Fruit fly (Drosophila melanogaster) whole organism, pupa: Measurements from ENCODE around the gene Edc3.

Experiments used
- CG10348 ChIP-seq: fragments of 200-800 bp; sonication (Bioruptor generic); IDR thresholded peaks from 2 replicates; pipeline ENCODE4 v1.3.6; 2022; ENCODE audit warnings: missing biosample characterization, missing genetic modification characterization
- CG32121 ChIP-seq: fragments of 200-800 bp; sonication (Bioruptor generic); IDR thresholded peaks from 2 replicates; pipeline ENCODE4 v1.3.6; 2022; ENCODE audit warnings: missing biosample characterization, missing genetic modification characterization
- D1 ChIP-seq: fragments of 200-800 bp; sonication (Bioruptor generic); optimal IDR thresholded peaks from 2 replicates; lab custom pipeline; 2018; ENCODE audit warnings: missing biosample characterization, mild to moderate bottlenecking, missing genetic modification characterization, moderate library complexity
- gl ChIP-seq: fragments of 200-800 bp; sonication (Bioruptor generic); optimal IDR thresholded peaks from 2 replicates; lab custom pipeline; 2018; ENCODE audit warnings: missing biosample characterization, mild to moderate bottlenecking, missing genetic modification characterization

DNA sequence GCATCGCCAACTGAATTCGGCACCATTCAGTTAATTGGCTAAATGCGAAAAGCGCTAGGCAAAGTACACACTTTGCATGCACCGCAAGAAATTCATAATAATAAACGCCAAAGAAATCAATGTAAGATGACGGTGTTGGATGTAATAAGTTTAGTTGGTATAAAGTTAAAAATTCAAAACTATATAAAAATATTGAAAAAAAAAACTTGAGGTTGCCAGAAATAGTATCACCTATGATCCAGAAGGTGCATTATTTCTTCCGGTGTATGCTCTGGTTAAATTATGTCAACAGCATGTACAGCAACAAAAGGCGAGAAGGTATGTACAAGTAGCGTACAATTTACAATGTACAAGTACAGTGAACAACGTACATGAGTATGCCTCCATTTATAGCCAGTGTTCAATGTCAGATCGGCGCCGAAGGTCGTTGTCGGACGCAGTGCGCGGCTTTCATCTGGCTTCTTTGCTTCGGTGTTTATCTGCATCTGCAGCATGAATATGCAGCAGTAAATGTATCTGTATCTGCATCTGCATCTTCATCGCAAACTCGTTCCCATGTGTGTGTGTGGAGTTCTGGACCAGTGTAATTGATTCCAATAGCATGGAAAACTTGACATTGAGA, 32.7 kb downstream of the Edc3 start:
- TF ChIP-seq D1 (tag; lab: Kevin White, UChicago) (peak; percentile 73), CG32121 (GFP tag; lab: Robert Waterston, UW) (peak; percentile 73), CG10348 (GFP tag; lab: Robert Waterston, UW) (no peak), gl (tag; lab: Kevin White, UChicago) (peak; percentile 48)
